Worm (Caenorhabditis elegans) whole organism, L4 larva: ENCODE results near the gene ZK622.5.

Source experiments
- F26F4.8 ChIP-seq: fragments of 200-800 bp; sonication (Bioruptor generic); conservative IDR thresholded peaks from 2 replicates; pipeline ENCODE4 v1.3.6; 2022; ENCODE audit warnings: missing genetic modification characterization, missing compliant biosample characterization
- R02D3.7 ChIP-seq: fragments of 150-350 bp; sonication (generic microtip); optimal IDR thresholded peaks from 3 replicates; lab custom pipeline; 2014; ENCODE audit warnings: missing biosample characterization, missing genetic modification characterization
- Y48G9A.11 ChIP-seq: fragments of 200-800 bp; sonication (Bioruptor generic); IDR thresholded peaks from 2 replicates; pipeline ENCODE4 v1.3.6; 2022; ENCODE audit warnings: missing genetic modification reagents, missing genetic modification characterization, missing compliant biosample characterization
- aha-1 ChIP-seq: fragments of 150-350 bp; peaks from one replicate; lab custom pipeline; 2014; ENCODE audit warnings: missing biosample characterization, missing genetic modification characterization
- arid-1 ChIP-seq: fragments of 200-800 bp; sonication (Bioruptor generic); conservative IDR thresholded peaks from 2 replicates; pipeline ENCODE4 v1.3.6; 2022; ENCODE audit warnings: missing genetic modification reagents, missing genetic modification characterization, missing compliant biosample characterization
- attf-4 ChIP-seq: sonication (generic microtip); optimal IDR thresholded peaks from 3 replicates; lab custom pipeline; 2017; ENCODE audit warnings: missing biosample characterization, missing genetic modification characterization
- ceh-20 ChIP-seq: fragments of 200-800 bp; sonication (Bioruptor generic); IDR thresholded peaks from 2 replicates; pipeline ENCODE4 v1.3.6; 2022; ENCODE audit warnings: missing genetic modification reagents, missing genetic modification characterization, missing compliant biosample characterization
- ctbp-1 ChIP-seq: fragments of 200-800 bp; sonication (Bioruptor generic); IDR thresholded peaks from 2 replicates; pipeline ENCODE4 v1.3.6; 2022; ENCODE audit warnings: missing genetic modification reagents, missing genetic modification characterization, missing compliant biosample characterization
- daf-12 ChIP-seq: fragments of 150-350 bp; optimal IDR thresholded peaks from 2 replicates; lab custom pipeline; 2014; ENCODE audit warnings: missing biosample characterization, missing genetic modification reagents, missing genetic modification characterization
- daf-16 ChIP-seq, 3 experiments: sonication (generic microtip); optimal IDR thresholded peaks; 2 replicates each; lab custom pipeline; 2016 to 2017; ENCODE audit warnings: missing genetic modification characterization in 3 of 3, missing genetic modification reagents in 3 of 3, mild to moderate bottlenecking in 2 of 3, missing compliant biosample characterization in 2 of 3, missing biosample characterization in 1 of 3, moderate library complexity in 1 of 3
- dmd-6 ChIP-seq: fragments of 200-800 bp; sonication (Bioruptor generic); IDR thresholded peaks from 2 replicates; pipeline ENCODE4 v1.3.6; 2022; ENCODE audit warnings: missing genetic modification reagents, missing genetic modification characterization, missing compliant biosample characterization
- dmd-8 ChIP-seq: fragments of 200-800 bp; sonication (Bioruptor generic); IDR thresholded peaks from 2 replicates; pipeline ENCODE4 v1.3.6; 2022; ENCODE audit warnings: missing genetic modification characterization, missing compliant biosample characterization
- dpl-1 ChIP-seq: fragments of 150-350 bp; optimal IDR thresholded peaks from 2 replicates; lab custom pipeline; 2014; ENCODE audit warnings: missing biosample characterization, missing genetic modification reagents, missing genetic modification characterization
- dve-1 ChIP-seq: sonication (generic microtip); optimal IDR thresholded peaks from 2 replicates; lab custom pipeline; 2017; ENCODE audit warnings: antibody characterized with exemption, mild to moderate bottlenecking, missing genetic modification characterization, missing compliant biosample characterization; ENCODE audit not compliant: insufficient read depth
- egl-43 ChIP-seq: fragments of 200-800 bp; sonication (Bioruptor generic); IDR thresholded peaks from 2 replicates; pipeline ENCODE4 v1.3.6; 2022; ENCODE audit warnings: missing genetic modification reagents, missing genetic modification characterization, missing compliant biosample characterization
- fkh-10 ChIP-seq: fragments of 150-350 bp; optimal IDR thresholded peaks from 2 replicates; lab custom pipeline; 2014; ENCODE audit warnings: missing biosample characterization, missing genetic modification reagents, missing genetic modification characterization
- gei-8 ChIP-seq: fragments of 200-800 bp; sonication (Bioruptor generic); optimal IDR thresholded peaks from 2 replicates; lab custom pipeline; 2018; ENCODE audit warnings: mild to moderate bottlenecking, missing genetic modification characterization, missing compliant biosample characterization
- hif-1 ChIP-seq, 2 experiments: sonication (generic microtip); optimal IDR thresholded peaks; 2 replicates each; lab custom pipeline; 2016 to 2017; ENCODE audit warnings: missing compliant biosample characterization in 2 of 2, missing genetic modification characterization in 2 of 2, missing genetic modification reagents in 2 of 2, missing genotype in 2 of 2, mild to moderate bottlenecking in 1 of 2
- hlh-11 ChIP-seq: fragments of 200-800 bp; sonication (Bioruptor generic); optimal IDR thresholded peaks from 2 replicates; lab custom pipeline; 2018; ENCODE audit warnings: mild to moderate bottlenecking, missing genetic modification characterization, missing compliant biosample characterization
- hlh-30 ChIP-seq: sonication (generic microtip); optimal IDR thresholded peaks from 2 replicates; lab custom pipeline; 2017; ENCODE audit warnings: antibody characterized with exemption, mild to moderate bottlenecking, missing genetic modification characterization, missing compliant biosample characterization; ENCODE audit not compliant: insufficient read depth
- hmg-1.1 ChIP-seq: fragments of 200-800 bp; sonication (Bioruptor generic); IDR thresholded peaks from 2 replicates; pipeline ENCODE4 v1.3.6; 2022; ENCODE audit warnings: missing genetic modification reagents, missing genetic modification characterization, missing compliant biosample characterization
- lin-13 ChIP-seq: fragments of 150-350 bp; optimal IDR thresholded peaks from 2 replicates; lab custom pipeline; 2014; ENCODE audit warnings: missing biosample characterization, missing genetic modification reagents, missing genetic modification characterization
- lin-29 ChIP-seq: fragments of 200-800 bp; sonication (Bioruptor generic); IDR thresholded peaks from 2 replicates; pipeline ENCODE4 v1.3.6; 2022; ENCODE audit warnings: missing genetic modification reagents, missing genetic modification characterization, missing compliant biosample characterization
- lin-38 ChIP-seq: fragments of 200-800 bp; sonication (Bioruptor generic); IDR thresholded peaks from 2 replicates; pipeline ENCODE4 v1.3.6; 2022; ENCODE audit warnings: missing genetic modification reagents, missing genetic modification characterization, missing compliant biosample characterization
- mdl-1 ChIP-seq, 2 experiments: fragments of 150-350 bp in 1 of 2; sonication (generic microtip) in 1 of 2; optimal IDR thresholded peaks; 2 replicates each; lab custom pipeline; 2014 to 2017; ENCODE audit warnings: missing biosample characterization in 2 of 2, missing genetic modification characterization in 2 of 2
- mep-1 ChIP-seq: fragments of 150-350 bp; sonication (generic microtip); optimal IDR thresholded peaks from 3 replicates; lab custom pipeline; 2014; ENCODE audit warnings: missing biosample characterization, missing genetic modification characterization
- mes-2 ChIP-seq: sonication (generic microtip); optimal IDR thresholded peaks from 2 replicates; lab custom pipeline; 2016; ENCODE audit warnings: missing genotype, mild to moderate bottlenecking, missing genetic modification characterization, missing compliant biosample characterization; ENCODE audit not compliant: poor library complexity, severe bottlenecking
- mxl-3 ChIP-seq: fragments of 200-800 bp; sonication (Bioruptor generic); optimal IDR thresholded peaks from 2 replicates; lab custom pipeline; 2018; ENCODE audit warnings: mild to moderate bottlenecking, missing genetic modification characterization, missing compliant biosample characterization
- nhr-102 ChIP-seq: sonication (generic microtip); optimal IDR thresholded peaks from 2 replicates; lab custom pipeline; 2016; ENCODE audit warnings: mild to moderate bottlenecking, missing genetic modification characterization, moderate library complexity, missing compliant biosample characterization
- nhr-11 ChIP-seq: fragments of 150-350 bp; optimal IDR thresholded peaks from 2 replicates; lab custom pipeline; 2014; ENCODE audit warnings: missing biosample characterization, missing genetic modification characterization
- nhr-111 ChIP-seq: fragments of 200-800 bp; sonication (Bioruptor generic); optimal IDR thresholded peaks from 2 replicates; lab custom pipeline; 2018; ENCODE audit warnings: mild to moderate bottlenecking, missing genetic modification characterization, missing compliant biosample characterization
- nhr-25 ChIP-seq: sonication (generic microtip); optimal IDR thresholded peaks from 2 replicates; lab custom pipeline; 2017; ENCODE audit warnings: missing genetic modification characterization, mild to moderate bottlenecking, missing compliant biosample characterization, antibody characterized with exemption, moderate library complexity, borderline replicate concordance; ENCODE audit not compliant: insufficient read depth
- nhr-28 ChIP-seq: fragments of 150-350 bp; optimal IDR thresholded peaks from 2 replicates; lab custom pipeline; 2014; ENCODE audit warnings: missing biosample characterization, missing genetic modification characterization
- nhr-48 ChIP-seq: sonication (generic microtip); optimal IDR thresholded peaks from 2 replicates; lab custom pipeline; 2016; ENCODE audit warnings: mild to moderate bottlenecking, missing genetic modification characterization, missing compliant biosample characterization
- nhr-6 ChIP-seq: fragments of 150-350 bp; optimal IDR thresholded peaks from 2 replicates; lab custom pipeline; 2014; ENCODE audit warnings: missing biosample characterization, missing genetic modification characterization
- nhr-77 ChIP-seq: fragments of 150-350 bp; optimal IDR thresholded peaks from 2 replicates; lab custom pipeline; 2014; ENCODE audit warnings: missing biosample characterization, missing genetic modification characterization
- pha-4 ChIP-seq, 2 experiments: fragments of 150-350 bp in 1 of 2; fragments of 200-800 bp in 1 of 2; sonication (Bioruptor generic) in 1 of 2; IDR thresholded peaks in 1 of 2; optimal IDR thresholded peaks in 1 of 2; 2 replicates each; pipeline versions ENCODE4 v1.3.6 to Lab custom; 2014 to 2022; ENCODE audit warnings: missing genetic modification characterization in 2 of 2, missing genetic modification reagents in 2 of 2, missing biosample characterization in 1 of 2, missing compliant biosample characterization in 1 of 2
- rbr-2 ChIP-seq: sonication (generic microtip); optimal IDR thresholded peaks from 2 replicates; lab custom pipeline; 2016; ENCODE audit warnings: missing genotype, missing genetic modification characterization, missing compliant biosample characterization
- skn-1 ChIP-seq: fragments of 150-350 bp; optimal IDR thresholded peaks from 2 replicates; lab custom pipeline; 2014; ENCODE audit warnings: missing biosample characterization, missing genetic modification characterization
- tra-1 ChIP-seq: fragments of 200-800 bp; sonication (Bioruptor generic); IDR thresholded peaks from 2 replicates; pipeline ENCODE4 v1.3.6; 2022; ENCODE audit warnings: missing genetic modification reagents, missing genetic modification characterization, missing compliant biosample characterization
- unc-62 ChIP-seq, 3 experiments: fragments of 150-350 bp in 1 of 3; sonication (generic microtip); optimal IDR thresholded peaks in 2 of 3; peaks in 1 of 3; 1 replicate in 1 of 3; 2 replicates in 2 of 3; lab custom pipeline; 2014 to 2017; ENCODE audit warnings: missing biosample characterization in 3 of 3, missing genetic modification characterization in 3 of 3, missing genetic modification reagents in 3 of 3, missing genotype in 1 of 3
- ztf-7 ChIP-seq: fragments of 150-350 bp; optimal IDR thresholded peaks from 2 replicates; lab custom pipeline; 2014; ENCODE audit warnings: missing biosample characterization, missing genetic modification characterization

ZK622.5 gene

DNA sequence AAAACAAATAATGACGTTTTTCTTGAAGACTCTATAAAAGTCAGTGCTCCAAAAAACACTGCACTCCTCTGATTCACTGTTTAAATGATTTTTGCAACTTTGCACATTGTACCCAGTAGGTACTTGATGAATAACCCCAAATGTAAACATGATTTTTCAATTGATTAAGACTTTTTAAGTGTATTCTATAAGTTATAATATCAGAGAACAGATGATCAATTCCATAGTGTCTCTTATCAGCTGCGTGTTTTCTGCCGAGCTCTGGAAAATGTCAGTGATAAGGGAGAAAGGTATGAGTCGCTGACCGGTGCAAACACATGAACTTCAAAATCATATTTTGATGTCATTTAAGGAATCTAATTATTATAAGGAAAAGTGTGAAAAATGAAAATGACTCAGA lies 34.5 kb downstream of the ZK622.5 start (continued):
- TF ChIP-seq mep-1 (tag; lab: Kevin White, UChicago) = peak; percentile 22
- TF ChIP-seq nhr-48 = peak; percentile 82

DNA sequence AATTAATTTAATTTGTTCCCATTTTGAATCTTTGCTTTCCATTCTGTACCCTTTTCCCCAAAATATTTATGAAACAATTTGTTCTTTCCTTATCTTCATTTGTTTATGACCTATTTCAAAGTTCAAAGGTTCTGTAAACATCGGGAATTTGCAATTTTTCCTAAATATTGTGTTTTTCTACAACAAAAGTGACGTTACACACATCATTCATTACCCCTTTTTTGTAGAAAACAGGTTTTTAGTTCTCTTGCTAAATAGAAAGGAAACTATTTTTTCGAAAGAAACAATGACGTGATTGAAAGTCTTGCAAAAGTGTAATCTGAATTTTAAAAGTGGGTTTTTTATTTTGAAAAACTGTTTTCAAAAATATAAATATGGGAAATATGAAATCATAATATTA lies 35.4 kb downstream of the ZK622.5 start:
- TF ChIP-seq nhr-28 (tag; lab: Kevin White, UChicago) (peak; percentile 8), ztf-7 (tag; lab: Kevin White, UChicago) (no peak), F26F4.8 (GFP tag; lab: Robert Waterston, UW) (no peak), daf-16 (GFP tag; optimal IDR thresholded peaks at IDR 0.05; lab: Kevin White, UChicago) (no peak), daf-16 (tag; optimal IDR thresholded peaks at IDR 0.05; lab: Kevin White, UChicago) (peak; percentile 70), unc-62 (GFP tag; optimal IDR thresholded peaks at IDR 0.05 in 1 of 2; lab: Kevin White, UChicago) (peak in 1 of 2 experiments; percentile 93), unc-62 (tag; optimal IDR thresholded peaks at IDR 0.05; lab: Kevin White, UChicago) (no peak), nhr-6 (tag; lab: Kevin White, UChicago) (no peak)

DNA sequence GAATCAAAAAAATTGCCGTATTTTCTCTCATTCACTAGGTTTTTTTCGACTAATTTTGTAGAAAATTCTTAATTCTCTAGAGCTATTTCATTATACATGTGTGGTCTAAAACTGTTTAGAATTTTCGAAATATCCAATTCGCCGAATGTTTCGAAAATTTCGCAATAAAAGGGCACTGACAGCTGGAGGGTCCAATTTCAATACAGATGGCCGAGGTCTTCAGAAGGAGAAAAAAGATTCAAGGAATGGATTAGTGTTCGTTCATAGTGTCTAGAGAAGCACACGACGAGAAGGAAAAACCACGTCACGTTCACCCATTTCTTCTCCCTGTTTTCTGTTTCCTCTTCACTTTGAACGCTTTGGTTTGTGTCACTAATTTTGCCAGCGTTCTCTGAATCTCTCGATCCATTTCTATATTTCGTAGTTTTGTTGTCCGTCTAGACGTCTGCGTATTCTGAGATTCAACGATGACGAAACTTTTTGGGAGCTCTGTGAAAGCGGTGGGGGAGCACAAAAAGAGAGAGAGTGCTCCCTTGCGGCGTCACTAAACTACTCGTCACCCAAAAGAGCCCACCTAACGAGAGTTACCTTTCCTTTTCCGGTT lies 36.9 kb downstream of the ZK622.5 start:
- TF ChIP-seq hlh-11 (tag; lab: Kevin White, UChicago) = peak; percentile 79
- peak; percentile 70 for TF ChIP-seq rbr-2 (tag; lab: Kevin White, UChicago)
- TF ChIP-seq lin-13 = peak; percentile 18
- TF ChIP-seq lin-29 (GFP tag; lab: Robert Waterston, UW) = no peak
- TF ChIP-seq arid-1 (GFP tag; lab: Robert Waterston, UW) = 0 out of 2 replicates have a peak, but pooled peaks have one; percentile 20
- TF ChIP-seq nhr-6 (tag; lab: Kevin White, UChicago) = peak; percentile 13
- peak; percentile 61; the same call in 1 of the 2 replicates for TF ChIP-seq hmg-1.1 (GFP tag; lab: Robert Waterston, UW)
- peak; percentile 79 for TF ChIP-seq dmd-6
- TF ChIP-seq ztf-7 (tag; lab: Kevin White, UChicago) = peak; percentile 39
- peak; percentile 83 for TF ChIP-seq fkh-10
- no peak for TF ChIP-seq nhr-111 (GFP tag; lab: Kevin White, UChicago)
- no peak for TF ChIP-seq Y48G9A.11
- TF ChIP-seq nhr-28 (tag; lab: Kevin White, UChicago) = peak; percentile 86
- TF ChIP-seq ceh-20 (GFP tag; lab: Robert Waterston, UW) = peak; percentile 74; the same call in 1 of the 2 replicates
- TF ChIP-seq daf-12 (tag; lab: Kevin White, UChicago) = no peak
- no peak for TF ChIP-seq daf-16 (GFP tag; optimal IDR thresholded peaks at IDR 0.05; lab: Kevin White, UChicago)
- peak; percentile 58 for TF ChIP-seq daf-16 (tag; optimal IDR thresholded peaks at IDR 0.05; lab: Kevin White, UChicago)
- TF ChIP-seq aha-1 = peak; percentile 58
- TF ChIP-seq ctbp-1 = peak; percentile 58; the same call in 1 of the 2 replicates
- peak; percentile 20 for TF ChIP-seq dpl-1 (GFP tag; lab: Kevin White, UChicago)
- peak in 1 of 2 experiments; percentile 69 for TF ChIP-seq mdl-1 (tag; optimal IDR thresholded peaks at IDR 0.05; lab: Kevin White, UChicago)
- peak; percentile 54 for TF ChIP-seq nhr-48
- TF ChIP-seq gei-8 (GFP tag; lab: Kevin White, UChicago) = peak; percentile 3
- peak; percentile 70 for TF ChIP-seq hlh-30 (tag; lab: Kevin White, UChicago)
- TF ChIP-seq dmd-8 (GFP tag; lab: Robert Waterston, UW) = no peak
- no peak for TF ChIP-seq nhr-102 (tag; lab: Kevin White, UChicago)
- TF ChIP-seq skn-1 (tag; lab: Kevin White, UChicago) = no peak
- no peak for TF ChIP-seq pha-4 (GFP tag; IDR thresholded peaks at IDR 0.05; lab: Robert Waterston, UW)
- no peak for TF ChIP-seq pha-4 (tag; optimal IDR thresholded peaks at IDR 0.05; lab: Kevin White, UChicago)
- no peak for TF ChIP-seq nhr-25 (tag; lab: Kevin White, UChicago)
- no peak for TF ChIP-seq attf-4 (tag; lab: Kevin White, UChicago)
- TF ChIP-seq nhr-77 (tag; lab: Kevin White, UChicago) = peak; percentile 40
- TF ChIP-seq nhr-11 (tag; lab: Kevin White, UChicago) = peak; percentile 58
- TF ChIP-seq mes-2 (tag; lab: Kevin White, UChicago) = peak; percentile 49
- TF ChIP-seq egl-43 (GFP tag; lab: Robert Waterston, UW) = 0 out of 2 replicates have a peak, but pooled peaks have one; percentile 32
- peak; percentile 66 for TF ChIP-seq mep-1 (tag; lab: Kevin White, UChicago)
- 0 out of 2 replicates have a peak, but pooled peaks have one; percentile 20 for TF ChIP-seq lin-38 (GFP tag; lab: Robert Waterston, UW)
- peak; percentile 17; the same call in 1 of the 2 replicates for TF ChIP-seq tra-1 (GFP tag; lab: Robert Waterston, UW)
- TF ChIP-seq mxl-3 (GFP tag; lab: Kevin White, UChicago) = peak; percentile 25
- TF ChIP-seq dve-1 = peak; percentile 68
- TF ChIP-seq R02D3.7 = no peak
- TF ChIP-seq hif-1 (tag; optimal IDR thresholded peaks at IDR 0.05; lab: Kevin White, UChicago) = peak in 1 of 2 experiments; percentile 48
